Worm (Caenorhabditis elegans) whole organism, L4 larva: Measurements from ENCODE around the gene spe-10.

Experiments
- F44E2.7 ChIP-seq: fragments of 200-800 bp; sonication (Bioruptor generic); IDR thresholded peaks from 2 replicates; pipeline ENCODE4 v2.1.2; 2022; ENCODE audit warnings: missing genetic modification characterization, missing compliant biosample characterization
- F49E8.2 ChIP-seq: sonication (generic microtip); optimal IDR thresholded peaks from 2 replicates; lab custom pipeline; 2016; ENCODE audit warnings: missing compliant biosample characterization, mild to moderate bottlenecking, missing genetic modification characterization, borderline replicate concordance
- T20F7.1 ChIP-seq: fragments of 200-800 bp; sonication (Bioruptor generic); optimal IDR thresholded peaks from 2 replicates; lab custom pipeline; 2018; ENCODE audit warnings: mild to moderate bottlenecking, missing genetic modification characterization, missing compliant biosample characterization
- T26A8.4 ChIP-seq: fragments of 200-800 bp; sonication (Bioruptor generic); IDR thresholded peaks from 2 replicates; pipeline ENCODE4 v1.3.6; 2022; ENCODE audit warnings: missing genetic modification characterization, missing compliant biosample characterization
- Y48G9A.11 ChIP-seq: fragments of 200-800 bp; sonication (Bioruptor generic); IDR thresholded peaks from 2 replicates; pipeline ENCODE4 v1.3.6; 2022; ENCODE audit warnings: missing genetic modification reagents, missing genetic modification characterization, missing compliant biosample characterization
- Y75B8A.6 ChIP-seq: fragments of 200-800 bp; sonication (Bioruptor generic); IDR thresholded peaks from 2 replicates; pipeline ENCODE4 v1.3.6; 2022; ENCODE audit warnings: missing genetic modification reagents, missing genetic modification characterization, missing compliant biosample characterization
- ZK337.2 ChIP-seq: fragments of 200-800 bp; sonication (Bioruptor generic); IDR thresholded peaks from 2 replicates; pipeline ENCODE4 v1.3.6; 2022; ENCODE audit warnings: missing genetic modification reagents, missing genetic modification characterization, missing compliant biosample characterization
- ZK546.5 ChIP-seq, 2 experiments: sonication (generic microtip); optimal IDR thresholded peaks; 2 replicates each; lab custom pipeline; 2017; ENCODE audit warnings: missing biosample characterization in 2 of 2, missing genetic modification characterization in 2 of 2
- ama-1 ChIP-seq: fragments of 150-350 bp; optimal IDR thresholded peaks from 2 replicates; lab custom pipeline; 2014; ENCODE audit warnings: inconsistent platforms, mixed read lengths
- attf-4 ChIP-seq: sonication (generic microtip); optimal IDR thresholded peaks from 3 replicates; lab custom pipeline; 2017; ENCODE audit warnings: missing biosample characterization, missing genetic modification characterization
- ceh-32 ChIP-seq: sonication (generic microtip); optimal IDR thresholded peaks from 2 replicates; lab custom pipeline; 2016; ENCODE audit warnings: mild to moderate bottlenecking, missing genetic modification characterization, missing compliant biosample characterization; ENCODE audit not compliant: poor library complexity
- ces-1 ChIP-seq: fragments of 150-350 bp; sonication (generic microtip); optimal IDR thresholded peaks from 4 replicates; lab custom pipeline; 2014; ENCODE audit warnings: missing biosample characterization, missing genetic modification reagents, missing genetic modification characterization
- ctbp-1 ChIP-seq: fragments of 200-800 bp; sonication (Bioruptor generic); IDR thresholded peaks from 2 replicates; pipeline ENCODE4 v1.3.6; 2022; ENCODE audit warnings: missing genetic modification reagents, missing genetic modification characterization, missing compliant biosample characterization
- daf-16 ChIP-seq, 3 experiments: sonication (generic microtip); optimal IDR thresholded peaks; 2 replicates each; lab custom pipeline; 2016 to 2017; ENCODE audit warnings: missing genetic modification characterization in 3 of 3, missing genetic modification reagents in 3 of 3, mild to moderate bottlenecking in 2 of 3, missing compliant biosample characterization in 2 of 3, missing biosample characterization in 1 of 3, moderate library complexity in 1 of 3
- dpl-1 ChIP-seq: fragments of 150-350 bp; optimal IDR thresholded peaks from 2 replicates; lab custom pipeline; 2014; ENCODE audit warnings: missing biosample characterization, missing genetic modification reagents, missing genetic modification characterization
- duxl-1 ChIP-seq: sonication (generic microtip); optimal IDR thresholded peaks from 2 replicates; lab custom pipeline; 2016; ENCODE audit warnings: mild to moderate bottlenecking, missing genetic modification characterization, moderate library complexity, missing compliant biosample characterization; ENCODE audit not compliant: poor library complexity
- dve-1 ChIP-seq: sonication (generic microtip); optimal IDR thresholded peaks from 2 replicates; lab custom pipeline; 2017; ENCODE audit warnings: antibody characterized with exemption, mild to moderate bottlenecking, missing genetic modification characterization, missing compliant biosample characterization; ENCODE audit not compliant: insufficient read depth
- fkh-10 ChIP-seq: fragments of 150-350 bp; optimal IDR thresholded peaks from 2 replicates; lab custom pipeline; 2014; ENCODE audit warnings: missing biosample characterization, missing genetic modification reagents, missing genetic modification characterization
- gei-8 ChIP-seq: fragments of 200-800 bp; sonication (Bioruptor generic); optimal IDR thresholded peaks from 2 replicates; lab custom pipeline; 2018; ENCODE audit warnings: mild to moderate bottlenecking, missing genetic modification characterization, missing compliant biosample characterization
- hif-1 ChIP-seq, 2 experiments: sonication (generic microtip); optimal IDR thresholded peaks; 2 replicates each; lab custom pipeline; 2016 to 2017; ENCODE audit warnings: missing compliant biosample characterization in 2 of 2, missing genetic modification characterization in 2 of 2, missing genetic modification reagents in 2 of 2, missing genotype in 2 of 2, mild to moderate bottlenecking in 1 of 2
- jun-1 ChIP-seq: fragments of 150-350 bp; optimal IDR thresholded peaks from 2 replicates; lab custom pipeline; 2014; ENCODE audit warnings: missing biosample characterization, missing genetic modification reagents, missing genetic modification characterization
- lin-1 ChIP-seq: fragments of 200-800 bp; sonication (Bioruptor generic); IDR thresholded peaks from 2 replicates; pipeline ENCODE4 v1.3.6; 2022; ENCODE audit warnings: missing genetic modification reagents, missing genetic modification characterization, missing compliant biosample characterization
- lin-13 ChIP-seq: fragments of 150-350 bp; optimal IDR thresholded peaks from 2 replicates; lab custom pipeline; 2014; ENCODE audit warnings: missing biosample characterization, missing genetic modification reagents, missing genetic modification characterization
- lin-15B ChIP-seq: fragments of 150-350 bp; sonication (generic microtip); optimal IDR thresholded peaks from 3 replicates; lab custom pipeline; 2014; ENCODE audit warnings: missing biosample characterization, missing genetic modification characterization
- lin-29 ChIP-seq: fragments of 200-800 bp; sonication (Bioruptor generic); IDR thresholded peaks from 2 replicates; pipeline ENCODE4 v1.3.6; 2022; ENCODE audit warnings: missing genetic modification reagents, missing genetic modification characterization, missing compliant biosample characterization
- lin-38 ChIP-seq: fragments of 200-800 bp; sonication (Bioruptor generic); IDR thresholded peaks from 2 replicates; pipeline ENCODE4 v1.3.6; 2022; ENCODE audit warnings: missing genetic modification reagents, missing genetic modification characterization, missing compliant biosample characterization
- lin-39 ChIP-seq: fragments of 150-350 bp; optimal IDR thresholded peaks from 2 replicates; lab custom pipeline; 2014; ENCODE audit warnings: missing biosample characterization, missing genetic modification reagents, missing genetic modification characterization
- lsy-2 ChIP-seq, 2 experiments: fragments of 150-350 bp in 1 of 2; sonication (generic microtip) in 1 of 2; optimal IDR thresholded peaks; 2 replicates each; lab custom pipeline; 2014 to 2017; ENCODE audit warnings: missing biosample characterization in 2 of 2, missing genetic modification characterization in 2 of 2
- mep-1 ChIP-seq: fragments of 150-350 bp; sonication (generic microtip); optimal IDR thresholded peaks from 3 replicates; lab custom pipeline; 2014; ENCODE audit warnings: missing biosample characterization, missing genetic modification characterization
- mes-2 ChIP-seq: sonication (generic microtip); optimal IDR thresholded peaks from 2 replicates; lab custom pipeline; 2016; ENCODE audit warnings: missing genotype, mild to moderate bottlenecking, missing genetic modification characterization, missing compliant biosample characterization; ENCODE audit not compliant: poor library complexity, severe bottlenecking
- mxl-2 ChIP-seq: fragments of 200-800 bp; sonication (Bioruptor generic); conservative IDR thresholded peaks from 2 replicates; pipeline ENCODE4 v1.3.6; 2022; ENCODE audit warnings: missing genetic modification reagents, missing genetic modification characterization, missing compliant biosample characterization
- nhr-76 ChIP-seq: fragments of 150-350 bp; optimal IDR thresholded peaks from 2 replicates; lab custom pipeline; 2014; ENCODE audit warnings: missing biosample characterization, missing genetic modification characterization
- nhr-77 ChIP-seq: fragments of 150-350 bp; optimal IDR thresholded peaks from 2 replicates; lab custom pipeline; 2014; ENCODE audit warnings: missing biosample characterization, missing genetic modification characterization
- php-3 ChIP-seq: fragments of 200-800 bp; sonication (Bioruptor generic); IDR thresholded peaks from 2 replicates; pipeline ENCODE4 v1.3.6; 2022; ENCODE audit warnings: missing genetic modification reagents, missing genetic modification characterization, missing compliant biosample characterization
- skn-1 ChIP-seq: fragments of 150-350 bp; optimal IDR thresholded peaks from 2 replicates; lab custom pipeline; 2014; ENCODE audit warnings: missing biosample characterization, missing genetic modification characterization
- snpc-4 ChIP-seq: fragments of 150-350 bp; optimal IDR thresholded peaks from 2 replicates; lab custom pipeline; 2014; ENCODE audit warnings: missing biosample characterization, missing genetic modification characterization
- unc-130 ChIP-seq: sonication (generic microtip); optimal IDR thresholded peaks from 2 replicates; lab custom pipeline; 2016; ENCODE audit warnings: missing genetic modification reagents, missing genetic modification characterization, missing compliant biosample characterization
- unc-39 ChIP-seq: sonication (generic microtip); optimal IDR thresholded peaks from 2 replicates; lab custom pipeline; 2017; ENCODE audit warnings: missing biosample characterization, missing genetic modification characterization
- vab-7 ChIP-seq: fragments of 200-800 bp; sonication (Bioruptor generic); IDR thresholded peaks from 2 replicates; pipeline ENCODE4 v1.3.6; 2022; ENCODE audit warnings: missing genetic modification reagents, missing genetic modification characterization, missing compliant biosample characterization
- zfp-3 ChIP-seq: fragments of 200-800 bp; sonication (Bioruptor generic); conservative IDR thresholded peaks from 2 replicates; pipeline ENCODE4 v1.3.6; 2022; ENCODE audit warnings: missing genetic modification reagents, missing genetic modification characterization, missing compliant biosample characterization
- zip-11 ChIP-seq: fragments of 200-800 bp; sonication (Bioruptor generic); IDR thresholded peaks from 2 replicates; pipeline ENCODE4 v1.3.6; 2022; ENCODE audit warnings: missing genetic modification characterization, missing compliant biosample characterization
- zip-2 ChIP-seq: fragments of 150-350 bp; optimal IDR thresholded peaks from 2 replicates; lab custom pipeline; 2014; ENCODE audit warnings: missing biosample characterization, missing genetic modification characterization
- ztf-11 ChIP-seq: fragments of 150-350 bp; optimal IDR thresholded peaks from 2 replicates; lab custom pipeline; 2014; ENCODE audit warnings: missing biosample characterization, missing genetic modification characterization

spe-10 gene

DNA sequence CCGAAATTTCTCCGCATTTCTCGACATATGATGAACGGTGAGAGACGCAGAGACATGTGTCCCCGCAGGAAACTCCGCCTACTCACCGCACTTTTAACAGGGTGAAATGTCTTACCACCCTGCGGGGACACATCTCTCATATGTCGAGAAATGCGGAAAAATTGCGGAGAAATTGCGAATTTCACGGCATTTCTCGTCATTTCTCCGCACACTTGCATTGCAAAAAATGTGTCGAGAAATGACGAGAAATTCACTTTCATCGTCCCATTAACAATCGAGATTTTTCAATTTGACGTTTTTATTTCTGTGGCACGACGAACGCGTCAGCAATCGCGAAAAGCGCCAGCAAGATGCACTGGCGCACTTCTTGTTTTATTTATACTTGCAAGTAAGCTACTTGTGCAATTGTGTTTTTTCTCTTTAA lies 42.1 kb upstream of the spe-10 start, which contains the start of gene K07C5.13 (continued):
- TF ChIP-seq lin-29 (GFP tag; lab: Robert Waterston, UW) (peak; percentile 92), mxl-2 (GFP tag; lab: Robert Waterston, UW) (peak; percentile 74; the same call in 1 of the 2 replicates), F49E8.2 (tag; lab: Kevin White, UChicago) (peak; percentile 78), mep-1 (tag; lab: Kevin White, UChicago) (peak; percentile 32), lin-1 (GFP tag; lab: Robert Waterston, UW) (peak; percentile 84), T26A8.4 (GFP tag; lab: Robert Waterston, UW) (peak; percentile 95), Y75B8A.6 (peak; percentile 94), php-3 (GFP tag; lab: Robert Waterston, UW) (peak; percentile 91), zip-11 (GFP tag; lab: Robert Waterston, UW) (0 out of 2 replicates have a peak, but pooled peaks have one; percentile 23), zfp-3 (GFP tag; lab: Robert Waterston, UW) (peak; percentile 93)

DNA sequence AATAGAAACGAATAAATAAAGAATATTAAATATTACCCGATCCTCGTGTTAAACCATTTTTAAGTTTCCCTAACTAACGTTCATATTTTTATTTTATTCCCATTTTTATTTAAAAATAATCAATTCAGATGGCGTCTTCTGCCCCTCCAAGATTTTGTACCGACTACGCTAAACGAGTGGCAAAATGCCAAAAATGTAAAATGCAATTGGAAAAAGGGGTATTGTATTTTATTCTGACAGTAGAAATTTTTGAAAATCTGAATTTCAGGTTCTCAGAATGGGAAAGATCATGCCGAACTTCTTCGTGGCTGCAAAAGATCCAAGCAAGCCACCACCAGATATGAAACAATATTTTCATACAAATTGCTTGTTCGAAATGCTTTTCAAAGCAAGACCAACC lies 41.1 kb upstream of the spe-10 start, which contains the start of gene K07C5.3:
Gene K07C5.3 (plus strand): TSS at position 129 of the 400 bp plus-strand sequence.
- TF ChIP-seq lin-13 (no peak), vab-7 (GFP tag; lab: Robert Waterston, UW) (peak; percentile 12; the same call in 1 of the 2 replicates), lin-38 (GFP tag; lab: Robert Waterston, UW) (peak; percentile 27; the same call in 1 of the 2 replicates)

ce11 chrV:10350054-10350453 lies 34.0 kb upstream of the spe-10 start, which contains the start of gene K07C5.9:
Gene K07C5.9 (minus strand): TSS chrV:10350154.
- TF ChIP-seq mes-2 (tag; lab: Kevin White, UChicago) (peak; percentile 8), lsy-2 (tag; optimal IDR thresholded peaks at IDR 0.05; lab: Kevin White, UChicago) (no peak), daf-16 (GFP tag; optimal IDR thresholded peaks at IDR 0.05; lab: Kevin White, UChicago) (no peak), daf-16 (tag; optimal IDR thresholded peaks at IDR 0.05; lab: Kevin White, UChicago) (peak; percentile 25), lin-38 (GFP tag; lab: Robert Waterston, UW) (0 out of 2 replicates have a peak, but pooled peaks have one; percentile 10)

DNA sequence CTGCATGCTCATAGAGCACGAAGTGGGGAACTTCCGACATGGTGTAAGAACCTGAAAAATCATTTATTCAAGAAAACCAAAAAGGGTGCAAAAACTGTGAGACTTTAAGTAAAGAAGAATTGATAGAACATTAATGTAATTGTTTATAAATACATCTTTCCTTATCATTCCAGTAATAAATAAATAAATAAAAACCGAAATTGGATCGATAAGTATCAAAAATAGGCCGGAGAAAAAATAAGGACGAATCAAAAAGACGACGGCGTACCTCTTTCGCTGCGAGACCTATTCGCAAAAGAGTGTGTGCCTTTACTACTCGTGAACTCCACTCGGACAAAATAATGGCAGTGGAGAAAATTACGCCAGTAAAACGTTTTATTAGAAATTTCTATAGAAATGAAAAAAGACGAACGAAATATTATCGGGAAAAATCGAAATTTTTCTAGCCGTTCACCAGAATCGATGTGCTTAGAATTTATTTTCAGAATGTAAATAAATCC lies 31.1 kb upstream of the spe-10 start, which contains the start of gene nol-56:
Gene nol-56 (minus strand): TSS at position 51 of the 500 bp plus-strand sequence.
- peak; percentile 77 for TF ChIP-seq T20F7.1 (GFP tag; lab: Kevin White, UChicago)
- no peak for TF ChIP-seq ztf-11
- TF ChIP-seq ceh-32 (tag; lab: Kevin White, UChicago) = no peak
- peak; percentile 10 to 58 for TF ChIP-seq hif-1 (tag; optimal IDR thresholded peaks at IDR 0.05; lab: Kevin White, UChicago)
- TF ChIP-seq jun-1 (tag; lab: Kevin White, UChicago) = no peak
- TF ChIP-seq F49E8.2 (tag; lab: Kevin White, UChicago) = peak; percentile 11
- TF ChIP-seq unc-130 = peak; percentile 64
- peak; percentile 74; the same call in 1 of the 2 replicates for TF ChIP-seq ZK337.2 (GFP tag; lab: Robert Waterston, UW)
- peak in 1 of 2 experiments; percentile 24 for TF ChIP-seq ZK546.5 (tag; optimal IDR thresholded peaks at IDR 0.05; lab: Kevin White, UChicago)
- no peak for TF ChIP-seq ama-1 (lab: Kevin White, UChicago)
- no peak for TF ChIP-seq Y48G9A.11 (GFP tag; lab: Robert Waterston, UW)
- peak; percentile 74 for TF ChIP-seq lin-38 (GFP tag; lab: Robert Waterston, UW)
- no peak for TF ChIP-seq skn-1
- TF ChIP-seq zip-2 = no peak
- no peak for TF ChIP-seq lin-39
- TF ChIP-seq ctbp-1 (GFP tag; lab: Robert Waterston, UW) = 0 out of 2 replicates have a peak, but pooled peaks have one; percentile 36
- TF ChIP-seq gei-8 (GFP tag; lab: Kevin White, UChicago) = no peak
- no peak for TF ChIP-seq lin-15B (tag; lab: Kevin White, UChicago)
- TF ChIP-seq F44E2.7 = no peak
- no peak for TF ChIP-seq snpc-4 (tag; lab: Kevin White, UChicago)
- peak; percentile 52 for TF ChIP-seq lin-13
- TF ChIP-seq ces-1 (GFP tag; lab: Kevin White, UChicago) = no peak
- TF ChIP-seq dve-1 (tag; lab: Kevin White, UChicago) = peak; percentile 82
- no peak for TF ChIP-seq unc-39 (tag; lab: Kevin White, UChicago)
- TF ChIP-seq fkh-10 (GFP tag; lab: Kevin White, UChicago) = no peak
- TF ChIP-seq duxl-1 (tag; lab: Kevin White, UChicago) = peak; percentile 36
- TF ChIP-seq nhr-76 = no peak
- TF ChIP-seq dpl-1 = peak; percentile 89
- no peak for TF ChIP-seq attf-4 (tag; lab: Kevin White, UChicago)
- TF ChIP-seq nhr-77 (tag; lab: Kevin White, UChicago) = peak; percentile 71
